Fruit fly (Drosophila melanogaster) whole organism, prepupa: ENCODE data around the gene CG2909.

ENCODE experiments used
- CG11294 ChIP-seq: fragments of 200-800 bp; sonication (Bioruptor generic); IDR thresholded peaks from 2 replicates; pipeline ENCODE4 v1.3.6; 2022; ENCODE audit warnings: missing biosample characterization, missing genetic modification characterization
- CG11762 ChIP-seq: fragments of 200-800 bp; sonication (Bioruptor generic); optimal IDR thresholded peaks from 3 replicates; lab custom pipeline; 2016; ENCODE audit warnings: missing biosample characterization, missing genetic modification characterization; ENCODE audit not compliant: insufficient read depth
- Eip75B ChIP-seq: fragments of 200-800 bp; sonication (Bioruptor generic); optimal IDR thresholded peaks from 3 replicates; lab custom pipeline; 2016; ENCODE audit warnings: missing biosample characterization, missing genetic modification characterization
- Eip78C ChIP-seq: fragments of 200-800 bp; sonication (Bioruptor generic); peaks from one replicate; lab custom pipeline; 2016; ENCODE audit warnings: missing biosample characterization, missing genetic modification characterization
- Lpt ChIP-seq: fragments of 200-800 bp; sonication (Bioruptor generic); optimal IDR thresholded peaks from 3 replicates; lab custom pipeline; 2016; ENCODE audit warnings: missing biosample characterization, missing genetic modification characterization
- Met ChIP-seq: fragments of 200-800 bp; sonication (Bioruptor generic); optimal IDR thresholded peaks from 3 replicates; lab custom pipeline; 2016; ENCODE audit warnings: missing biosample characterization, missing genetic modification characterization
- dac ChIP-seq: fragments of 200-800 bp; sonication (Bioruptor generic); optimal IDR thresholded peaks from 2 replicates; lab custom pipeline; 2017; ENCODE audit warnings: missing biosample characterization, mild to moderate bottlenecking, missing genetic modification characterization
- salr ChIP-seq, 2 experiments: fragments of 200-800 bp; sonication (Bioruptor generic); optimal IDR thresholded peaks; 3 replicates each; lab custom pipeline; 2016 to 2018; ENCODE audit warnings: missing biosample characterization in 2 of 2, missing genetic modification characterization in 2 of 2, mild to moderate bottlenecking in 1 of 2

DNA sequence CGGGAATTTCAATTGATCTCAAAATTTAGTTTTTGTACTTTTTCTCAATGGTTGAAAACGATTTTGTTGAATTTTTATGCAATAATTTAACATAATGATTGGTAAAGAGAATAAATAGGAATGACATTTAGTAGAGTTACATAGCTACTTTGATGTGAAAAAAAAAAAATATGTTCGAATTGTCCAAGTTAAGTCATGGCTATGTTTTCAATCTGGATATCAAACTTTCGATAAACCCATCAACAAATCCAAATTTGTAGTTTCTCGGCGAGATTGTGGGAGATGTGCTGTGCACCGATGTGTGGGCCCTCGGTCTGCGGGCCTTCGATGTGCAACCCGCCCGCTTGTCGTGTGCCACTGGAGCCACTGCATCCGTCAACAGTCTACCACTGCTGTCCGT, 49.0 kb downstream of the CG2909 start, which contains the start of the genes CG32686 and CG2898:
- no peak for TF ChIP-seq CG11294 (GFP tag; lab: Robert Waterston, UW)
- no peak for TF ChIP-seq CG11762 (GFP tag; lab: Kevin White, UChicago)
- TF ChIP-seq Met: no peak
- no peak for TF ChIP-seq dac (GFP tag; lab: Kevin White, UChicago)
- TF ChIP-seq Eip78C (GFP tag; lab: Kevin White, UChicago): no peak
- TF ChIP-seq Eip75B (GFP tag; lab: Kevin White, UChicago): no peak
- TF ChIP-seq salr (GFP tag; optimal IDR thresholded peaks at IDR 0.05; lab: Kevin White, UChicago): no peak
- no peak for TF ChIP-seq Lpt (GFP tag; lab: Kevin White, UChicago)
